Fruit fly (Drosophila melanogaster): Measurements from ENCODE around the gene Ugt302K1.

dm6 chr3R:11128116-11128626 lies 25.5 kb downstream of the Ugt302K1 start, which contains the start of gene Ugt35C1:
- TF ChIP-seq CG8478 (optimal IDR thresholded peaks at IDR 0.05) = no peak
- TF ChIP-seq CTCF (optimal IDR thresholded peaks at IDR 0.05) = no peak
